Worm (Caenorhabditis elegans) whole organism, young adult: ENCODE results near the gene C24H10.2.

Source experiments
- B0035.1 ChIP-seq: sonication (generic microtip); optimal IDR thresholded peaks from 2 replicates; lab custom pipeline; 2016; ENCODE audit warnings: missing genetic modification characterization, mild to moderate bottlenecking, missing compliant biosample characterization, missing genotype, missing genetic modification reagents
- C17E4.6 ChIP-seq: fragments of 200-800 bp; sonication (Bioruptor generic); IDR thresholded peaks from 2 replicates; pipeline ENCODE4 v1.3.6; 2022; ENCODE audit warnings: missing genetic modification reagents, missing genetic modification characterization, missing compliant biosample characterization
- F10E7.11 ChIP-seq: sonication (generic microtip); optimal IDR thresholded peaks from 2 replicates; lab custom pipeline; 2017; ENCODE audit warnings: mild to moderate bottlenecking, missing genetic modification characterization, moderate library complexity, missing compliant biosample characterization
- F37B4.10 ChIP-seq: fragments of 200-800 bp; sonication (Bioruptor generic); IDR thresholded peaks from 2 replicates; pipeline ENCODE4 v1.3.6; 2022; ENCODE audit warnings: missing genetic modification characterization, missing compliant biosample characterization
- F52B5.7 ChIP-seq: sonication (generic microtip); optimal IDR thresholded peaks from 2 replicates; lab custom pipeline; 2016; ENCODE audit warnings: mild to moderate bottlenecking, missing genetic modification characterization, missing compliant biosample characterization
- F57A8.1 ChIP-seq: fragments of 200-800 bp; sonication (Bioruptor generic); optimal IDR thresholded peaks from 2 replicates; lab custom pipeline; 2018; ENCODE audit warnings: mild to moderate bottlenecking, missing genetic modification characterization, moderate library complexity, missing compliant biosample characterization
- K11D2.4 ChIP-seq: fragments of 200-800 bp; sonication (Bioruptor generic); IDR thresholded peaks from 2 replicates; pipeline ENCODE4 v1.3.6; 2022; ENCODE audit warnings: missing genetic modification reagents, missing genetic modification characterization, missing compliant biosample characterization
- K12H6.12 ChIP-seq: fragments of 200-800 bp; sonication (Bioruptor generic); optimal IDR thresholded peaks from 2 replicates; lab custom pipeline; 2018; ENCODE audit warnings: mild to moderate bottlenecking, missing genetic modification characterization, missing compliant biosample characterization
- T07F8.4 ChIP-seq: sonication (generic microtip); optimal IDR thresholded peaks from 2 replicates; lab custom pipeline; 2016; ENCODE audit warnings: mild to moderate bottlenecking, missing genetic modification characterization, moderate library complexity, missing compliant biosample characterization
- Y53F4B.3 ChIP-seq: fragments of 200-800 bp; sonication (Bioruptor generic); IDR thresholded peaks from 2 replicates; pipeline ENCODE4 v1.3.6; 2022; ENCODE audit warnings: missing genetic modification reagents, missing genetic modification characterization, missing compliant biosample characterization
- athp-1 ChIP-seq: sonication (generic microtip); optimal IDR thresholded peaks from 2 replicates; lab custom pipeline; 2017; ENCODE audit warnings: mild to moderate bottlenecking, missing genetic modification characterization, missing compliant biosample characterization
- attf-3 ChIP-seq: fragments of 200-800 bp; sonication (Bioruptor generic); conservative IDR thresholded peaks from 2 replicates; pipeline ENCODE4 v1.3.6; 2022; ENCODE audit warnings: missing genetic modification reagents, missing genetic modification characterization, missing compliant biosample characterization
- cebp-2 ChIP-seq: fragments of 200-800 bp; sonication (Bioruptor generic); IDR thresholded peaks from 2 replicates; pipeline ENCODE4 v1.3.6; 2022; ENCODE audit warnings: missing genetic modification characterization, missing compliant biosample characterization
- efl-1 ChIP-seq: fragments of 150-350 bp; optimal IDR thresholded peaks from 2 replicates; lab custom pipeline; 2014; ENCODE audit warnings: missing biosample characterization, missing genetic modification reagents, missing genetic modification characterization
- egl-44 ChIP-seq: fragments of 200-800 bp; sonication (Bioruptor generic); IDR thresholded peaks from 2 replicates; pipeline ENCODE4 v1.3.6; 2022; ENCODE audit warnings: missing genetic modification reagents, missing genetic modification characterization, missing compliant biosample characterization
- egrh-3 ChIP-seq: fragments of 200-800 bp; sonication (Bioruptor generic); IDR thresholded peaks from 2 replicates; pipeline ENCODE4 v1.3.6; 2022; ENCODE audit warnings: missing genetic modification reagents, missing genetic modification characterization, missing compliant biosample characterization
- hlh-12 ChIP-seq: sonication (generic microtip); optimal IDR thresholded peaks from 2 replicates; lab custom pipeline; 2016; ENCODE audit warnings: missing genetic modification characterization, missing compliant biosample characterization
- hlh-26 ChIP-seq: fragments of 200-800 bp; sonication (Bioruptor generic); conservative IDR thresholded peaks from 2 replicates; pipeline ENCODE4 v1.3.6; 2022; ENCODE audit warnings: missing genetic modification reagents, missing genetic modification characterization, missing compliant biosample characterization
- lag-1 ChIP-seq: fragments of 200-800 bp; sonication (Bioruptor generic); IDR thresholded peaks from 2 replicates; pipeline ENCODE4 v1.3.6; 2022; ENCODE audit warnings: missing genetic modification reagents, missing genetic modification characterization, missing compliant biosample characterization
- let-526 ChIP-seq: fragments of 200-800 bp; sonication (Bioruptor generic); IDR thresholded peaks from 2 replicates; pipeline ENCODE4 v1.3.6; 2022; ENCODE audit warnings: missing genetic modification reagents, missing genetic modification characterization, missing compliant biosample characterization
- lsl-1 ChIP-seq: fragments of 200-800 bp; sonication (Bioruptor generic); optimal IDR thresholded peaks from 2 replicates; lab custom pipeline; 2018; ENCODE audit warnings: mild to moderate bottlenecking, missing genetic modification characterization, moderate library complexity, missing compliant biosample characterization
- madf-10 ChIP-seq: sonication (generic microtip); optimal IDR thresholded peaks from 2 replicates; lab custom pipeline; 2016; ENCODE audit warnings: mild to moderate bottlenecking, missing genetic modification characterization, missing compliant biosample characterization
- nfya-1 ChIP-seq: sonication (generic microtip); optimal IDR thresholded peaks from 2 replicates; lab custom pipeline; 2017; ENCODE audit warnings: antibody characterized with exemption, missing compliant biosample characterization, missing genetic modification characterization, borderline replicate concordance; ENCODE audit not compliant: insufficient read depth
- nfya-2 ChIP-seq: fragments of 200-800 bp; sonication (Bioruptor generic); IDR thresholded peaks from 2 replicates; pipeline ENCODE4 v1.3.6; 2022; ENCODE audit warnings: missing genetic modification reagents, missing genetic modification characterization, missing compliant biosample characterization
- nhr-120 ChIP-seq: fragments of 200-800 bp; sonication (Bioruptor generic); IDR thresholded peaks from 2 replicates; pipeline ENCODE4 v1.3.6; 2022; ENCODE audit warnings: missing genetic modification characterization, missing compliant biosample characterization
- rcor-1 ChIP-seq: fragments of 200-800 bp; sonication (Bioruptor generic); IDR thresholded peaks from 2 replicates; pipeline ENCODE4 v1.3.6; 2022; ENCODE audit warnings: missing genetic modification reagents, missing genetic modification characterization, missing compliant biosample characterization
- rec-8 ChIP-seq, 2 experiments: sonication (generic microtip); optimal IDR thresholded peaks; 2 replicates each; lab custom pipeline; 2016; ENCODE audit warnings: mild to moderate bottlenecking in 2 of 2, missing genetic modification characterization in 2 of 2, missing genetic modification reagents in 2 of 2, missing genotype in 2 of 2, missing biosample characterization in 1 of 2, missing compliant biosample characterization in 1 of 2, moderate library complexity in 1 of 2
- sdz-38 ChIP-seq: sonication (generic microtip); optimal IDR thresholded peaks from 2 replicates; lab custom pipeline; 2016; ENCODE audit warnings: missing genotype, missing genetic modification characterization, missing compliant biosample characterization
- snpc-3.4 ChIP-seq: sonication (generic microtip); optimal IDR thresholded peaks from 2 replicates; lab custom pipeline; 2017; ENCODE audit warnings: missing genetic modification characterization, mild to moderate bottlenecking, missing compliant biosample characterization, antibody characterized with exemption, moderate library complexity, missing genotype, missing genetic modification reagents
- snpc-4 ChIP-seq, 5 experiments: fragments of 150-350 bp in 1 of 5; sonication (generic microtip) in 4 of 5; optimal IDR thresholded peaks; 2 replicates each; lab custom pipeline; 2014 to 2018; ENCODE audit warnings: missing genetic modification characterization in 5 of 5, missing biosample characterization in 3 of 5, antibody characterized with exemption in 2 of 5, mild to moderate bottlenecking in 2 of 5, missing compliant biosample characterization in 2 of 5, missing genotype in 2 of 5, moderate library complexity in 2 of 5, missing genetic modification reagents in 1 of 5
- sptf-2 ChIP-seq: fragments of 200-800 bp; sonication (Bioruptor generic); optimal IDR thresholded peaks from 2 replicates; lab custom pipeline; 2018; ENCODE audit warnings: mild to moderate bottlenecking, missing genetic modification characterization, missing compliant biosample characterization
- tbp1 ChIP-seq: fragments of 200-800 bp; sonication (Bioruptor generic); optimal IDR thresholded peaks from 2 replicates; lab custom pipeline; 2018; ENCODE audit warnings: mild to moderate bottlenecking, missing genetic modification characterization, missing compliant biosample characterization
- ztf-18 ChIP-seq: sonication (generic microtip); optimal IDR thresholded peaks from 2 replicates; lab custom pipeline; 2016; ENCODE audit warnings: missing genotype, mild to moderate bottlenecking, missing genetic modification characterization, missing compliant biosample characterization
- ztf-26 ChIP-seq: sonication (generic microtip); optimal IDR thresholded peaks from 2 replicates; lab custom pipeline; 2017; ENCODE audit warnings: missing genetic modification characterization, missing compliant biosample characterization

Gene C24H10.2

ce11 chrX:5060756-5061155 is 3.6 kb upstream of the C24H10.2 start, which contains the start of gene C24H10.3:
TSS of gene C24H10.3 (plus strand) at chrX:5061056.
- TF ChIP-seq B0035.1 (tag; lab: Kevin White, UChicago) (no peak), hlh-26 (GFP tag; lab: Robert Waterston, UW) (no peak), nfya-2 (GFP tag; lab: Robert Waterston, UW) (no peak), K11D2.4 (GFP tag; lab: Robert Waterston, UW) (no peak), let-526 (GFP tag; lab: Robert Waterston, UW) (no peak), C17E4.6 (GFP tag; lab: Robert Waterston, UW) (no peak)

DNA sequence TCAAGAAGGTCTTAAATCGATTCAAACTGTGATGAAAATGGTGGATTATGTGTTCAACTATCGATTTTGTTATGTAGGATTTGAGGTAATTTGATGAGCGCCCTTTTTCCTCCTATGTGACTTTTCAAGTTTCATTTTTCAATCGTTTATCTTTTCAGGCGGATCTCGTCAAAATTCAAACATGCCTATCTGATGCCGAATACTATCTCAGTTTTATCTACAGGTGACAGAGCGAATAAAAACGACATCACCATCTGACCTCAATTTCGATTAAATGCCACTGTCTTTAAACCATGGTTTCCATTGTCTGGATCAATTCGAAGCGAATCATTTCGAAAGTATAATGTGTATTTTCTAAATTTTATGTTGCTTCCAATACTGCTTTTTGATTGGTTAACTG is 2.6 kb upstream of the C24H10.2 start:
- TF ChIP-seq snpc-3.4 (tag; lab: Kevin White, UChicago) (no peak), hlh-12 (no peak), cebp-2 (GFP tag; lab: Robert Waterston, UW) (no peak), snpc-4 (GFP tag; optimal IDR thresholded peaks at IDR 0.05; lab: Kevin White, UChicago) (no peak), snpc-4 (tag; optimal IDR thresholded peaks at IDR 0.05; lab: Kevin White, UChicago) (no peak), attf-3 (GFP tag; lab: Robert Waterston, UW) (no peak), efl-1 (GFP tag; lab: Kevin White, UChicago) (no peak), Y53F4B.3 (GFP tag; lab: Robert Waterston, UW) (no peak)

DNA sequence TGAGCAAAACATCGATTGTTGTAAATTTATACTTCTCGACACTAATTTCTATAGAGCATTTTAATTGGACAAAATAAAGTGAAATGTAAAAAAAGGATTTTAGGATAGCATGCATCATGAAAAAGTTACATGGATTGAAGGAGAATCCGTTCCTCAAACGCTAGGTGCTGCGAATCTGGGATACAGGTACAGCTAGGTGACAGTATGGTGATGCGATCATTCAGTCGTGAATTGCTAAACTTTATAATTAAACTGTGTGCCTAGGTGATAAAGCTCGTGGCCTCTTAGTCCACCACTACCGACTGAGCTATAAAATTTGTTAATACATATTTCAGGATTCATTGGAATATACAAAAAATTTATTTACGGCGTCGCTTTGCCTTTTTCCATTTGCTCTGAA is 2.2 kb downstream of the C24H10.2 start:
- TF ChIP-seq egl-44 (GFP tag; lab: Robert Waterston, UW): no peak
- TF ChIP-seq lag-1: no peak
- TF ChIP-seq athp-1 (tag; lab: Kevin White, UChicago): no peak
- TF ChIP-seq lsl-1: no peak
- TF ChIP-seq F10E7.11 (tag; lab: Kevin White, UChicago): no peak
- no peak for TF ChIP-seq F57A8.1 (GFP tag; lab: Kevin White, UChicago)
- no peak for TF ChIP-seq ztf-18 (tag; lab: Kevin White, UChicago)
- no peak for TF ChIP-seq tbp1 (GFP tag; lab: Kevin White, UChicago)
- TF ChIP-seq sptf-2 (GFP tag; lab: Kevin White, UChicago): no peak
- no peak for TF ChIP-seq rcor-1
- TF ChIP-seq, all 124 proteins: peak for 0

- TF ChIP-seq F52B5.7 (no peak), egl-44 (GFP tag; lab: Robert Waterston, UW) (no peak), F37B4.10 (GFP tag; lab: Robert Waterston, UW) (no peak)
- TF ChIP-seq, all 124 proteins: peak for 0
These were observed 3.4 kb downstream of the C24H10.2 start, which contains the start of gene clc-7 for ce11 chrX:5067796-5068195. TSS of gene clc-7 (plus strand) at chrX:5068096.

DNA sequence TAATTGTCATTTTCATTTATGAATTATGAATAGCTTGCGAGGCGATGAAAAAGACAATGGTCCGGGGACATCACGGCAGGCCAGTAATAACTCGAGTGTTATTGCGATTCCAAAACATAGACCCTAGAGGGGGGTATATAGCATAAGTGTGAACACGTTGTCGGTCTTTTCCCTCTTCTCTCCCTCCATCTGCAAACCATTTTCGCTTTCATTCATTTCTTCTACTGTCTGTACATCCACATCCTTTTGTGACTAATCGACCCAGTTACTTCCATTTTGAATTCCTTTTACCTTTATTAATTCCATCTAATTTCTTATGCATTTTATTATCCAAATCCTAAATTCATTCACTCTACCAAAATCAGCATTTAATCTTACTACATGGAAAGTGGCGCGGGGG is 6.6 kb downstream of the C24H10.2 start:
- TF ChIP-seq ztf-26 (tag; lab: Kevin White, UChicago) (no peak), B0035.1 (tag; lab: Kevin White, UChicago) (no peak), K12H6.12 (tag; lab: Kevin White, UChicago) (no peak), T07F8.4 (tag; lab: Kevin White, UChicago) (no peak), sdz-38 (no peak), rec-8 (tag; optimal IDR thresholded peaks at IDR 0.05; lab: Kevin White, UChicago) (no peak), K11D2.4 (GFP tag; lab: Robert Waterston, UW) (no peak), madf-10 (no peak), nhr-120 (no peak), nfya-1 (tag; lab: Kevin White, UChicago) (no peak), egrh-3 (GFP tag; lab: Robert Waterston, UW) (no peak)
